Worm (Caenorhabditis elegans) whole organism, L1 larva: Measurements from ENCODE around the gene btf-1.

Experiments
- C04F5.9 ChIP-seq: sonication (generic microtip); optimal IDR thresholded peaks from 2 replicates; lab custom pipeline; 2016; ENCODE audit warnings: missing genetic modification characterization, missing compliant biosample characterization
- aha-1 ChIP-seq: fragments of 150-350 bp; optimal IDR thresholded peaks from 2 replicates; lab custom pipeline; 2014; ENCODE audit warnings: missing biosample characterization, missing genetic modification characterization
- ceh-90 ChIP-seq: sonication (generic microtip); optimal IDR thresholded peaks from 2 replicates; lab custom pipeline; 2016; ENCODE audit warnings: missing genetic modification characterization, missing compliant biosample characterization
- dpl-1 ChIP-seq, 3 experiments: fragments of 150-350 bp in 2 of 3; sonication (generic microtip) in 1 of 3; optimal IDR thresholded peaks; 2 replicates each; lab custom pipeline; 2014 to 2017; ENCODE audit warnings: missing biosample characterization in 3 of 3, missing genetic modification characterization in 3 of 3, missing genetic modification reagents in 3 of 3
- dsc-1 ChIP-seq: sonication (generic microtip); optimal IDR thresholded peaks from 2 replicates; lab custom pipeline; 2016; ENCODE audit warnings: mild to moderate bottlenecking, missing genetic modification characterization, missing compliant biosample characterization
- efl-1 ChIP-seq, 4 experiments: fragments of 150-350 bp; optimal IDR thresholded peaks in 3 of 4; peaks in 1 of 4; 1 replicate in 1 of 4; 2 replicates in 3 of 4; lab custom pipeline; 2014; ENCODE audit warnings: missing biosample characterization in 2 of 4, missing genetic modification characterization in 2 of 4, missing genetic modification reagents in 2 of 4
- efl-3 ChIP-seq: fragments of 200-800 bp; sonication (Bioruptor generic); optimal IDR thresholded peaks from 2 replicates; lab custom pipeline; 2018; ENCODE audit warnings: mild to moderate bottlenecking, missing genetic modification characterization, missing compliant biosample characterization
- elt-2 ChIP-seq: sonication (generic microtip); optimal IDR thresholded peaks from 2 replicates; lab custom pipeline; 2016; ENCODE audit warnings: missing genetic modification characterization, mild to moderate bottlenecking, inconsistent platforms, missing compliant biosample characterization, missing genetic modification reagents
- ets-5 ChIP-seq: fragments of 200-800 bp; sonication (Bioruptor generic); IDR thresholded peaks from 2 replicates; pipeline ENCODE4 v1.3.6; 2022; ENCODE audit warnings: missing genetic modification characterization, missing compliant biosample characterization
- fkh-4 ChIP-seq: sonication (generic microtip); optimal IDR thresholded peaks from 2 replicates; lab custom pipeline; 2016; ENCODE audit warnings: missing compliant biosample characterization, missing genetic modification characterization, borderline replicate concordance
- fos-1 ChIP-seq: fragments of 150-350 bp; optimal IDR thresholded peaks from 2 replicates; lab custom pipeline; 2014; ENCODE audit warnings: missing biosample characterization, missing genetic modification characterization
- grh-1 ChIP-seq: fragments of 200-800 bp; sonication (Bioruptor generic); IDR thresholded peaks from 2 replicates; pipeline ENCODE4 v1.3.6; 2022; ENCODE audit warnings: missing genetic modification reagents, missing genetic modification characterization, missing compliant biosample characterization
- jun-1 ChIP-seq: fragments of 150-350 bp; optimal IDR thresholded peaks from 2 replicates; lab custom pipeline; 2014; ENCODE audit warnings: missing biosample characterization, missing genetic modification reagents, missing genetic modification characterization
- lin-14 ChIP-seq: fragments of 200-800 bp; sonication (Bioruptor generic); optimal IDR thresholded peaks from 2 replicates; lab custom pipeline; 2018; ENCODE audit warnings: mild to moderate bottlenecking, missing genetic modification characterization, moderate library complexity, missing compliant biosample characterization
- lin-35 ChIP-seq, 2 experiments: fragments of 150-350 bp; optimal IDR thresholded peaks; 2 replicates each; lab custom pipeline; 2014; ENCODE audit warnings: missing biosample characterization in 2 of 2, missing genetic modification characterization in 2 of 2, missing genetic modification reagents in 2 of 2
- mef-2 ChIP-seq: fragments of 150-350 bp; optimal IDR thresholded peaks from 2 replicates; lab custom pipeline; 2014; ENCODE audit warnings: missing biosample characterization, missing genetic modification characterization
- mep-1 ChIP-seq: fragments of 150-350 bp; optimal IDR thresholded peaks from 2 replicates; lab custom pipeline; 2014; ENCODE audit warnings: missing biosample characterization, missing genetic modification characterization
- nhr-11 ChIP-seq: fragments of 150-350 bp; optimal IDR thresholded peaks from 2 replicates; lab custom pipeline; 2014; ENCODE audit warnings: missing biosample characterization, missing genetic modification characterization
- nhr-20 ChIP-seq: sonication (generic microtip); optimal IDR thresholded peaks from 2 replicates; lab custom pipeline; 2016; ENCODE audit warnings: mild to moderate bottlenecking, missing genetic modification characterization, missing compliant biosample characterization
- nhr-71 ChIP-seq: sonication (generic microtip); optimal IDR thresholded peaks from 2 replicates; lab custom pipeline; 2016; ENCODE audit warnings: mild to moderate bottlenecking, missing genetic modification characterization, moderate library complexity, missing compliant biosample characterization
- nhr-85 ChIP-seq: sonication (generic microtip); peaks from one replicate; lab custom pipeline; 2016; ENCODE audit warnings: missing genetic modification characterization, inconsistent platforms, missing compliant biosample characterization
- nhr-90 ChIP-seq: sonication (generic microtip); optimal IDR thresholded peaks from 2 replicates; lab custom pipeline; 2016; ENCODE audit warnings: mild to moderate bottlenecking, missing genetic modification characterization, missing compliant biosample characterization; ENCODE audit not compliant: poor library complexity
- rnt-1 ChIP-seq: sonication (generic microtip); optimal IDR thresholded peaks from 2 replicates; lab custom pipeline; 2016; ENCODE audit warnings: mild to moderate bottlenecking, missing genetic modification characterization, moderate library complexity, missing compliant biosample characterization
- snu-23 ChIP-seq: sonication (generic microtip); optimal IDR thresholded peaks from 2 replicates; lab custom pipeline; 2016; ENCODE audit warnings: missing genetic modification characterization, missing compliant biosample characterization
- sup-37 ChIP-seq: fragments of 200-800 bp; sonication (Bioruptor generic); optimal IDR thresholded peaks from 2 replicates; lab custom pipeline; 2018; ENCODE audit warnings: mild to moderate bottlenecking, missing genetic modification characterization, missing compliant biosample characterization
- swsn-7 ChIP-seq: sonication (generic microtip); optimal IDR thresholded peaks from 2 replicates; lab custom pipeline; 2016; ENCODE audit warnings: missing genetic modification characterization, missing compliant biosample characterization
- unc-130 ChIP-seq: fragments of 150-350 bp; optimal IDR thresholded peaks from 2 replicates; lab custom pipeline; 2017; ENCODE audit warnings: missing biosample characterization, missing genetic modification characterization, inconsistent platforms
- unc-30 ChIP-seq: sonication (generic microtip); optimal IDR thresholded peaks from 2 replicates; lab custom pipeline; 2017; ENCODE audit warnings: missing biosample characterization, missing genetic modification characterization
- vab-15 ChIP-seq: sonication (generic microtip); optimal IDR thresholded peaks from 2 replicates; lab custom pipeline; 2017; ENCODE audit warnings: missing genotype, mild to moderate bottlenecking, missing genetic modification characterization, missing compliant biosample characterization
- zip-4 ChIP-seq: fragments of 200-800 bp; sonication (Bioruptor generic); optimal IDR thresholded peaks from 2 replicates; lab custom pipeline; 2018; ENCODE audit warnings: mild to moderate bottlenecking, missing genetic modification characterization, moderate library complexity, missing compliant biosample characterization
- ztf-4 ChIP-seq: fragments of 150-350 bp; optimal IDR thresholded peaks from 2 replicates; lab custom pipeline; 2014; ENCODE audit warnings: missing biosample characterization, missing genetic modification characterization

The btf-1 gene

ce11 chrII:13195163-13195562, 4.8 kb upstream of the btf-1 start, which contains the start of gene lec-1 (continued):
- no peak for TF ChIP-seq unc-130 (tag; lab: Kevin White, UChicago)
- TF ChIP-seq nhr-90 (tag; lab: Kevin White, UChicago): no peak
- peak; percentile 48 for TF ChIP-seq swsn-7 (tag; lab: Kevin White, UChicago)
- TF ChIP-seq elt-2 (tag; lab: Kevin White, UChicago): peak; percentile 3
- TF ChIP-seq nhr-85 (tag; lab: Kevin White, UChicago): peak; percentile 80
- TF ChIP-seq nhr-20 (tag; lab: Kevin White, UChicago): peak; percentile 60
- TF ChIP-seq unc-30 (tag; lab: Kevin White, UChicago): no peak
- TF ChIP-seq, all 84 proteins: peak for 31

- TF ChIP-seq nhr-90 (tag; lab: Kevin White, UChicago) (peak; percentile 17), sup-37 (no peak)
Observed at ce11 chrII:13195706-13196417, 4.1 kb upstream of the btf-1 start.

- TF ChIP-seq swsn-7 (tag; lab: Kevin White, UChicago) (peak; percentile 18), ets-5 (GFP tag; lab: Robert Waterston, UW) (no peak), snu-23 (GFP tag; lab: Kevin White, UChicago) (peak; percentile 3), nhr-90 (tag; lab: Kevin White, UChicago) (peak; percentile 10), fos-1 (tag; lab: Kevin White, UChicago) (peak; percentile 68), rnt-1 (peak; percentile 8), ztf-4 (tag; lab: Kevin White, UChicago) (no peak), efl-1 (optimal IDR thresholded peaks at IDR 0.05; lab: Kevin White, UChicago) (peak; percentile 26 to 49), efl-1 (GFP tag; optimal IDR thresholded peaks at IDR 0.05 in 1 of 2; lab: Kevin White, UChicago) (peak; percentile 6 to 93), nhr-85 (tag; lab: Kevin White, UChicago) (peak; percentile 33), nhr-71 (tag; lab: Kevin White, UChicago) (peak; percentile 1), jun-1 (peak; percentile 8), grh-1 (GFP tag; lab: Robert Waterston, UW) (no peak), lin-35 (GFP tag; optimal IDR thresholded peaks at IDR 0.05; lab: Kevin White, UChicago) (peak; percentile 9 to 27), mep-1 (tag; lab: Kevin White, UChicago) (peak; percentile 33), C04F5.9 (no peak), lin-14 (GFP tag; lab: Kevin White, UChicago) (peak; percentile 37), dpl-1 (GFP tag; optimal IDR thresholded peaks at IDR 0.05; lab: Kevin White, UChicago) (peak in 1 of 3 experiments; percentile 28), vab-15 (tag; lab: Kevin White, UChicago) (no peak), fkh-4 (tag; lab: Kevin White, UChicago) (no peak)
- TF ChIP-seq, all 84 proteins: peak for 13
Observed at ce11 chrII:13196689-13197280, 3.2 kb upstream of the btf-1 start.

- TF ChIP-seq efl-1 (optimal IDR thresholded peaks at IDR 0.05; lab: Kevin White, UChicago) (peak in 1 of 2 experiments; percentile 8), efl-1 (GFP tag; optimal IDR thresholded peaks at IDR 0.05 in 1 of 2; lab: Kevin White, UChicago) (no peak), zip-4 (GFP tag; lab: Kevin White, UChicago) (no peak)
Observed at ce11 chrII:13198845-13199244, 1.1 kb upstream of the btf-1 start.

ce11 chrII:13215792-13216191, 15.8 kb downstream of the btf-1 start, which contains the start of gene F15D4.2:
TSS of gene F15D4.2 (plus strand) at chrII:13216092.
- no peak for TF ChIP-seq efl-1 (optimal IDR thresholded peaks at IDR 0.05; lab: Kevin White, UChicago)
- peak in 1 of 2 experiments; percentile 29 for TF ChIP-seq efl-1 (GFP tag; optimal IDR thresholded peaks at IDR 0.05 in 1 of 2; lab: Kevin White, UChicago)
- TF ChIP-seq efl-3 (GFP tag; lab: Kevin White, UChicago): no peak

ce11 chrII:13219373-13219772, 19.4 kb downstream of the btf-1 start:
- no peak for TF ChIP-seq nhr-11 (tag; lab: Kevin White, UChicago)
- TF ChIP-seq ceh-90 (tag; lab: Kevin White, UChicago): no peak
- no peak for TF ChIP-seq mef-2 (tag; lab: Kevin White, UChicago)
- TF ChIP-seq aha-1: no peak
- no peak for TF ChIP-seq grh-1 (GFP tag; lab: Robert Waterston, UW)
- no peak for TF ChIP-seq lin-35 (GFP tag; optimal IDR thresholded peaks at IDR 0.05; lab: Kevin White, UChicago)
- TF ChIP-seq dsc-1: peak; percentile 64
